Worm (Caenorhabditis elegans) whole organism, early embryonic: ENCODE data around the gene ergi-3.

Experiments used
- ama-1 ChIP-seq: fragments of 150-350 bp; optimal IDR thresholded peaks from 2 replicates; lab custom pipeline; 2014
- sea-1 ChIP-seq: fragments of 200-800 bp; sonication (Bioruptor generic); conservative IDR thresholded peaks from 2 replicates; pipeline ENCODE4 v1.3.6; 2022; ENCODE audit warnings: missing genetic modification characterization, missing compliant biosample characterization

DNA sequence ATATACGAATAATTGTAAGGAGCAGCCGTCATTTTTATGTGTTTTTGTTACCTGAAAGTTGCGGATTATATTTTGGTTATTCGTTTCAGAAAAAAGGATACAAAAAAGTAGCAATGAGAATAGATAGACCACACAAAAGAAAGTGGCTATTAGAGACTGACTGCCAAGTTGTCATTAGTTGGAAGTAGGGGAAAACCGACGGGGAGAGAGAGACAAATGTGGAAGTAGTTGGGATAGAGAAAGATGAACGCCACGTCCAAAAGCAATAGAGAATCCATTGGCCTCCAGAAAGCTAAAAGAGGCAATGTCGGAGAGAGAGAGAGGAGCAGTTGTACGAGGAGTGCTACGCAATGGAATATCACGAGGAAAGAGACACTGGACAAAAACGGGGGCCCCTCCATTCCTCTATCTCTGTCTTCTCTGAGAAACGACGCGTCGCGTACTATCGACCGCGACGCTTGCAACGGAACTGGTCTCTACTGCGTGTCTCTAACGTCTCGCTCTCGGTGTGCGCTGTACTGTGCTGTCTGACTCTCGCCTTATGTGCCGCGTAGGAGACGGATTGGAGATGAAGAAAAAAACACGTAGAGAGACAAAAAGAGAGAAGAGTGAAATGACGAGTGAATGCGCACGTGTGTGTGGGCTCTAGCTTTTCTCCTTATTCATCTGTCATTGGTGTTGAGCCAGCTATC is 9.8 kb downstream of the ergi-3 start, which contains the start of gene rab-14:
- 0 out of 2 replicates have a peak, but pooled peaks have one; percentile 39 for TF ChIP-seq sea-1 (GFP tag; lab: Robert Waterston, UW)
- no peak for TF ChIP-seq ama-1
